Fruit fly (Drosophila melanogaster) ovary, adult (tissue): ENCODE results near the gene Dad1.
A peak's percentile ranks its signal among the peaks of the same experiment; 100 is the strongest.

Experiments used
- CG17801 ChIP-seq: fragments of 200-800 bp; optimal IDR thresholded peaks from 2 replicates; lab custom pipeline; 2019; ENCODE audit warnings: missing biosample characterization, mild to moderate bottlenecking, missing genetic modification characterization, moderate library complexity; ENCODE audit not compliant: partially characterized antibody

Dad1 gene

DNA sequence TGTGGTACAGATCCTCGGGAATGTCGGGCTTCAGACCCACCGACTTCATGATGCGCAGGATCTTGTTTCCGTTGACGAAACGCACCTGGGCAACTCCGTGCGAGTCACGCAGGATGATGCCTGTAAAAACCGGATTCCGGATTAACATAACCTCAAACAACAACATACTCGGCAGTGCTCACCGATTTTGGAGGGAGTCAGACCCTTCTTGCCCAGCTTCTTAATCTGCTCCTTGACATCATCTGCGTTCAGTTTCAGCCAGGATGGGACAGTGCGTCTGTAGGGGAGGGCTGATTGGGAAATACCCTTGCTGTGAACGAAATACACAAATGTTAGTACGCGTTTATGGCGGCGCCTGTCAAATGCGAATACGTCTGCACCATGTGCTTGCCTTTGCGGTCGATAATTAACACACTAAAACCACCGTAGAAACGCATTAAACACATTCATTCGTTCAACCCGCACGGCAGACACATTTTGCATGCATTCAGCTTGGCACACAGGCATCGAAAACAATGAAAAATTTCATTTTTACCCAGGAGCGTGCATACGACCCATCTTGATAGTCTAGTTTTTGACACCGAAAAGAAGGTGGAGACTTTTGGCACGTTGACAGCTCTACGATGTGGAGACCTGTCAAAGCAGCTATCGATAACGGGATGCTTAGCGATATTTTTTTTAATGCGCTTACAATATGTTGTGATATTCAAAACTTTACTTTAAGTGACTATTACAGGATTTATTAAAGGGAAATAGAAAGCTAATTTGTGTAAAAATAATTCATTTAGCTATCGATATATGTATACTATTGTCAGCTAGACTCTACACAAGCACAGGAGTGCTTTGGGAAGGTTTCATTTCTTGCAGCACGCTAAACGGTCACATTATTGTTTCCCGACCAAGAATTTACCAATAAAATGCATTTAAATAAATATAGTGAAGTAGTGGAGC lies 19.7 kb downstream of the Dad1 start, which contains the start of the genes RpS13 and CSN8:
Gene RpS13, minus strand, starts transcription at position 657 of the 951 bp plus-strand sequence.
Gene CSN8, plus strand, starts transcription at position 850 of the 951 bp plus-strand sequence.
- TF ChIP-seq CG17801 (GFP tag; lab: Kevin White, UChicago): peak; percentile 53

DNA sequence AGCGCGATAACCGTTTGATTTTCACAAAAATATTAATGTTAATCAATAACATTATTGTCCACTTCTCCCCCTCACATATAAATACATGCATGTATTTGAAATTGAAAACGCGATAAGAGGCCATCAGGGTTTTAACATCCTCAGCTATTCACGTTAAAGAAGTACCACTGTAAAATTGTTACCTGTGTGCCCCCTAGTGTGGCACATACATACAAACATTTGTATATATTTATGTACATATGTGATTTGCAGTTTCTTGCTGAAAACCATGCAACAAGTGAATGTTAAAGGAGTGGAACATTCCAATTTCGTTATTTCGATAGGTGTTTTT lies 21.0 kb downstream of the Dad1 start:
- TF ChIP-seq CG17801 (GFP tag; lab: Kevin White, UChicago): no peak

- peak; percentile 63 for TF ChIP-seq CG17801 (GFP tag; lab: Kevin White, UChicago)
These were observed 21.5 kb downstream of the Dad1 start, which contains the start of gene CG7627 for dm6 chr2L:8362273-8362954. Gene CG7627, minus strand, starts transcription at chr2L:8362469.

dm6 chr2L:8361204-8361952 lies 22.6 kb downstream of the Dad1 start:
- peak; percentile 89 for TF ChIP-seq CG17801 (GFP tag; lab: Kevin White, UChicago)

- TF ChIP-seq CG17801 (GFP tag; lab: Kevin White, UChicago): no peak
These were observed 28.5 kb downstream of the Dad1 start for dm6 chr2L:8355419-8355818.

- no peak for TF ChIP-seq CG17801 (GFP tag; lab: Kevin White, UChicago)
These were observed 32.1 kb downstream of the Dad1 start, which contains the start of gene Mur29B for dm6 chr2L:8351864-8352263. Gene Mur29B, plus strand, starts transcription at chr2L:8352187.

- TF ChIP-seq CG17801 (GFP tag; lab: Kevin White, UChicago): no peak
These were observed 32.6 kb downstream of the Dad1 start for dm6 chr2L:8351333-8351732.

dm6 chr2L:8350560-8351171 lies 33.3 kb downstream of the Dad1 start:
- TF ChIP-seq CG17801 (GFP tag; lab: Kevin White, UChicago): no peak

- TF ChIP-seq CG17801 (GFP tag; lab: Kevin White, UChicago): no peak
These were observed 37.7 kb downstream of the Dad1 start, which contains the start of gene CG7778 for dm6 chr2L:8346260-8346659. Gene CG7778, plus strand, starts transcription at chr2L:8346620.

DNA sequence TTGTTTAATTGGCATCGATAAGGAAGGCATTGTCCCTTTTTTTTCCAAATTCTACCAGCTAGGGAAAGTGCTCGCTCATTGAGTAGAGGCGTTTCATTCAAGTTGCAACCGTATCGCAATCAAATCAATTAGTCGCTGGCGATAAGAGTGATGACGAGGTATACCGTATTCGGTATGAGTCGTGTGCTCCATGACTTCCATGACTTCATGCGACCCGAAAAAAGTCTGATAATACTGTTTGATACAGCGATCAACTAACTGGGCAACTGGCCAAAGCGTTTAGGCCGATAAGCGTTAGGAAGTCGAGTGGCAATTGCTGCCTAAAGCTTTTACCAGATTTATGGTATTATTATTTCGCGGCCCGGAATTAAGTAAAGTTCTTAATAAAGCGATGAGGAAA lies 39.4 kb downstream of the Dad1 start:
- no peak for TF ChIP-seq CG17801 (GFP tag; lab: Kevin White, UChicago)

- no peak for TF ChIP-seq CG17801 (GFP tag; lab: Kevin White, UChicago)
These were observed 41.5 kb downstream of the Dad1 start, which contains the start of gene CG14273 for dm6 chr2L:8342395-8342794. Gene CG14273, plus strand, starts transcription at chr2L:8342695.

dm6 chr2L:8339751-8340349 lies 44.1 kb downstream of the Dad1 start:
- TF ChIP-seq CG17801 (GFP tag; lab: Kevin White, UChicago): no peak

dm6 chr2L:8338039-8338438 lies 45.9 kb downstream of the Dad1 start, which contains the start of gene witty:
Gene witty, plus strand, starts transcription at chr2L:8338287.
- TF ChIP-seq CG17801 (GFP tag; lab: Kevin White, UChicago): no peak

- no peak for TF ChIP-seq CG17801 (GFP tag; lab: Kevin White, UChicago)
These were observed 49.2 kb downstream of the Dad1 start for dm6 chr2L:8334705-8335104.
